Fruit fly (Drosophila melanogaster) whole organism, wandering third instar larva: ENCODE data around the gene CG11403.

Experiments
- Abd-B ChIP-seq: fragments of >200 bp; optimal IDR thresholded peaks from 2 replicates; lab custom pipeline; 2017; ENCODE audit warnings: missing biosample characterization, missing genetic modification characterization
- CG32264 ChIP-seq: fragments of 200-800 bp; sonication (Bioruptor generic); optimal IDR thresholded peaks from 2 replicates; lab custom pipeline; 2016; ENCODE audit warnings: missing biosample characterization, missing genetic modification characterization
- CG9705 ChIP-seq: fragments of 200-800 bp; sonication (Bioruptor generic); optimal IDR thresholded peaks from 2 replicates; lab custom pipeline; 2018; ENCODE audit warnings: missing biosample characterization, mild to moderate bottlenecking, missing genetic modification characterization
- CrebA ChIP-seq: fragments of 200-800 bp; sonication (Bioruptor generic); optimal IDR thresholded peaks from 2 replicates; lab custom pipeline; 2016; ENCODE audit warnings: missing biosample characterization, mild to moderate bottlenecking, missing genetic modification characterization, borderline replicate concordance
- Dfd ChIP-seq: fragments of >200 bp; optimal IDR thresholded peaks from 2 replicates; lab custom pipeline; 2017; ENCODE audit warnings: missing biosample characterization, missing genetic modification characterization
- Dif ChIP-seq: fragments of 200-275, 200-300 bp; sonication (Bioruptor generic); optimal IDR thresholded peaks from 2 replicates; lab custom pipeline; 2018; ENCODE audit warnings: missing biosample characterization, missing genetic modification characterization; ENCODE audit not compliant: partially characterized antibody
- GATAd ChIP-seq: sonication (Bioruptor generic); optimal IDR thresholded peaks from 2 replicates; lab custom pipeline; 2016; ENCODE audit warnings: missing biosample characterization, missing genetic modification characterization
- HLH106 ChIP-seq: fragments of 200-800 bp; optimal IDR thresholded peaks from 3 replicates; lab custom pipeline; 2019; ENCODE audit warnings: missing biosample characterization, mild to moderate bottlenecking, missing genetic modification characterization, moderate library complexity
- Hnf4 ChIP-seq: fragments of 200-800 bp; sonication (Bioruptor generic); optimal IDR thresholded peaks from 2 replicates; lab custom pipeline; 2016; ENCODE audit warnings: missing biosample characterization, mild to moderate bottlenecking, missing genetic modification characterization
- Hr78 ChIP-seq: fragments of >200 bp; optimal IDR thresholded peaks from 2 replicates; lab custom pipeline; 2017; ENCODE audit warnings: missing biosample characterization, missing genetic modification characterization
- Hr83 ChIP-seq: fragments of 200-300 bp; sonication (Bioruptor generic); optimal IDR thresholded peaks from 2 replicates; lab custom pipeline; 2016; ENCODE audit warnings: missing biosample characterization, mild to moderate bottlenecking, missing genetic modification characterization, moderate library complexity; ENCODE audit not compliant: poor library complexity, severe bottlenecking
- Jra ChIP-seq: sonication (Bioruptor generic); optimal IDR thresholded peaks from 2 replicates; lab custom pipeline; 2016; ENCODE audit warnings: missing biosample characterization, missing genetic modification characterization
- Mio ChIP-seq: sonication (Bioruptor generic); optimal IDR thresholded peaks from 2 replicates; lab custom pipeline; 2016; ENCODE audit warnings: missing biosample characterization, missing genetic modification characterization
- Myc ChIP-seq: fragments of >200 bp; optimal IDR thresholded peaks from 2 replicates; lab custom pipeline; 2017
- N ChIP-seq: fragments of >200 bp; optimal IDR thresholded peaks from 2 replicates; lab custom pipeline; 2018; ENCODE audit warnings: missing biosample characterization, missing external identifiers, missing genetic modification characterization
- OdsH ChIP-seq: fragments of 200-800 bp; sonication (Bioruptor generic); optimal IDR thresholded peaks from 2 replicates; lab custom pipeline; 2016; ENCODE audit warnings: missing biosample characterization, mild to moderate bottlenecking, missing genetic modification characterization
- Rel ChIP-seq, 2 experiments: fragments of 200-800 bp; sonication (Bioruptor generic) in 1 of 2; optimal IDR thresholded peaks; 2 replicates in 1 of 2; 3 replicates in 1 of 2; lab custom pipeline; 2016 to 2019; ENCODE audit warnings: mild to moderate bottlenecking in 2 of 2, missing biosample characterization in 2 of 2, missing genetic modification characterization in 2 of 2, moderate library complexity in 1 of 2
- Sp1 ChIP-seq: fragments of 200-800 bp; sonication (Bioruptor generic); optimal IDR thresholded peaks from 3 replicates; lab custom pipeline; 2019; ENCODE audit warnings: missing biosample characterization, mild to moderate bottlenecking, missing genetic modification characterization, moderate library complexity
- Vsx2 ChIP-seq: fragments of 200-300, 225-300 bp; sonication (Bioruptor generic); optimal IDR thresholded peaks from 2 replicates; lab custom pipeline; 2018; ENCODE audit warnings: missing biosample characterization, missing genetic modification characterization; ENCODE audit not compliant: partially characterized antibody
- brk ChIP-seq: fragments of 200-800 bp; sonication (Bioruptor generic); optimal IDR thresholded peaks from 2 replicates; lab custom pipeline; 2016; ENCODE audit warnings: missing biosample characterization, mild to moderate bottlenecking, missing genetic modification characterization
- dl ChIP-seq, 2 experiments: fragments of 175-275, 200-275 bp in 1 of 2; fragments of 200-275 bp in 1 of 2; sonication (Bioruptor generic); optimal IDR thresholded peaks; lab custom pipeline; 2018; ENCODE audit warnings: mild to moderate bottlenecking in 2 of 2, missing biosample characterization in 2 of 2, missing genetic modification characterization in 2 of 2, moderate library complexity in 2 of 2; ENCODE audit not compliant: partially characterized antibody in 2 of 2, insufficient read depth in 1 of 2
- dmrt93B ChIP-seq: fragments of 200-800 bp; sonication (Bioruptor generic); optimal IDR thresholded peaks from 2 replicates; lab custom pipeline; 2018; ENCODE audit warnings: missing biosample characterization, mild to moderate bottlenecking, missing genetic modification characterization
- dsf ChIP-seq: sonication (Bioruptor generic); optimal IDR thresholded peaks from 2 replicates; lab custom pipeline; 2016; ENCODE audit warnings: missing biosample characterization, missing genetic modification characterization, borderline replicate concordance
- ey ChIP-seq: fragments of 200-800 bp; sonication (Bioruptor generic); optimal IDR thresholded peaks from 2 replicates; lab custom pipeline; 2016; ENCODE audit warnings: missing biosample characterization, missing genetic modification characterization
- foxo ChIP-seq, 2 experiments: fragments of 200-800 bp; sonication (Bioruptor generic); optimal IDR thresholded peaks; 2 replicates in 1 of 2; 3 replicates in 1 of 2; lab custom pipeline; 2016 to 2017; ENCODE audit warnings: missing biosample characterization in 2 of 2, missing genetic modification characterization in 2 of 2
- fru ChIP-seq: fragments of 200-800 bp; sonication (Bioruptor generic); optimal IDR thresholded peaks from 3 replicates; lab custom pipeline; 2016; ENCODE audit warnings: missing biosample characterization, mild to moderate bottlenecking, missing genetic modification characterization
- h ChIP-seq: fragments of 200-800 bp; sonication (Bioruptor generic); optimal IDR thresholded peaks from 3 replicates; lab custom pipeline; 2016; ENCODE audit warnings: missing biosample characterization, mild to moderate bottlenecking, missing genetic modification characterization
- jim ChIP-seq: fragments of 175-275, 200-325 bp; sonication (Bioruptor generic); optimal IDR thresholded peaks from 2 replicates; lab custom pipeline; 2016; ENCODE audit warnings: missing biosample characterization, mild to moderate bottlenecking, missing genetic modification characterization
- lola ChIP-seq: fragments of >200 bp; optimal IDR thresholded peaks from 2 replicates; lab custom pipeline; 2017; ENCODE audit warnings: missing biosample characterization, missing genetic modification characterization
- pan ChIP-seq: fragments of >200 bp; optimal IDR thresholded peaks from 2 replicates; lab custom pipeline; 2017
- psq ChIP-seq: fragments of 200-800 bp; sonication (Bioruptor generic); optimal IDR thresholded peaks from 3 replicates; lab custom pipeline; 2017; ENCODE audit warnings: missing biosample characterization, mild to moderate bottlenecking, missing genetic modification characterization, moderate library complexity
- rgr ChIP-seq: fragments of 200-800 bp; sonication (Bioruptor generic); optimal IDR thresholded peaks from 3 replicates; lab custom pipeline; 2016; ENCODE audit warnings: missing biosample characterization, mild to moderate bottlenecking, missing genetic modification characterization
- sage ChIP-seq: fragments of 200-800 bp; sonication (Bioruptor generic); optimal IDR thresholded peaks from 2 replicates; lab custom pipeline; 2016; ENCODE audit warnings: missing biosample characterization, mild to moderate bottlenecking, missing genetic modification characterization
- sv ChIP-seq: fragments of 200-800 bp; sonication (Bioruptor generic); optimal IDR thresholded peaks from 3 replicates; lab custom pipeline; 2016; ENCODE audit warnings: missing biosample characterization, missing genetic modification characterization
- tai ChIP-seq: sonication (Bioruptor generic); optimal IDR thresholded peaks from 2 replicates; lab custom pipeline; 2016; ENCODE audit warnings: missing biosample characterization, missing genetic modification characterization
- usp ChIP-seq: fragments of >200 bp; optimal IDR thresholded peaks from 2 replicates; lab custom pipeline; 2017; ENCODE audit warnings: missing biosample characterization, missing genetic modification characterization
- woc ChIP-seq: sonication (Bioruptor generic); optimal IDR thresholded peaks from 2 replicates; lab custom pipeline; 2016; ENCODE audit warnings: missing biosample characterization, mild to moderate bottlenecking, missing genetic modification characterization

The CG11403 gene

dm6 chrX:1256742-1257441 is 17.2 kb upstream of the CG11403 start:
- TF ChIP-seq dl (GFP tag; optimal IDR thresholded peaks at IDR 0.05; lab: Kevin White, UChicago; ENCODE audit: insufficient read depth in 1 of 2, partially characterized antibody in 2 of 2) (no peak), Rel (GFP tag; optimal IDR thresholded peaks at IDR 0.05; lab: Kevin White, UChicago) (no peak), Rel (tag; optimal IDR thresholded peaks at IDR 0.05; lab: Kevin White, UChicago) (peak; percentile 33), Sp1 (GFP tag; lab: Kevin White, UChicago) (peak; percentile 9), h (peak; percentile 37), GATAd (no peak)
- TF ChIP-seq, all 38 proteins: peak for 3

- no peak for TF ChIP-seq lola (GFP tag; lab: Kevin White, UChicago)
- TF ChIP-seq GATAd = no peak
- no peak for TF ChIP-seq h
- TF ChIP-seq usp (GFP tag; lab: Kevin White, UChicago) = no peak
- TF ChIP-seq Sp1 (GFP tag; lab: Kevin White, UChicago) = no peak
Measured at dm6 chrX:1256131-1256530, 16.4 kb upstream of the CG11403 start.

- TF ChIP-seq ey = no peak
- no peak for TF ChIP-seq tai (GFP tag; lab: Kevin White, UChicago)
- TF ChIP-seq psq (GFP tag; lab: Kevin White, UChicago) = peak; percentile 22
- TF ChIP-seq Rel (GFP tag; optimal IDR thresholded peaks at IDR 0.05; lab: Kevin White, UChicago) = no peak
- peak; percentile 22 for TF ChIP-seq Rel (tag; optimal IDR thresholded peaks at IDR 0.05; lab: Kevin White, UChicago)
- peak; percentile 67 for TF ChIP-seq fru
- TF ChIP-seq, all 38 proteins: peak for 3
Measured at dm6 chrX:1252961-1253360, 13.3 kb upstream of the CG11403 start.

- TF ChIP-seq h (no peak), Vsx2 (GFP tag; lab: Kevin White, UChicago) (no peak), dl (GFP tag; optimal IDR thresholded peaks at IDR 0.05; lab: Kevin White, UChicago; ENCODE audit: insufficient read depth in 1 of 2, partially characterized antibody in 2 of 2) (no peak), psq (GFP tag; lab: Kevin White, UChicago) (no peak), GATAd (no peak), brk (GFP tag; lab: Kevin White, UChicago) (no peak)
Measured at dm6 chrX:1250104-1250503, 10.4 kb upstream of the CG11403 start.

DNA sequence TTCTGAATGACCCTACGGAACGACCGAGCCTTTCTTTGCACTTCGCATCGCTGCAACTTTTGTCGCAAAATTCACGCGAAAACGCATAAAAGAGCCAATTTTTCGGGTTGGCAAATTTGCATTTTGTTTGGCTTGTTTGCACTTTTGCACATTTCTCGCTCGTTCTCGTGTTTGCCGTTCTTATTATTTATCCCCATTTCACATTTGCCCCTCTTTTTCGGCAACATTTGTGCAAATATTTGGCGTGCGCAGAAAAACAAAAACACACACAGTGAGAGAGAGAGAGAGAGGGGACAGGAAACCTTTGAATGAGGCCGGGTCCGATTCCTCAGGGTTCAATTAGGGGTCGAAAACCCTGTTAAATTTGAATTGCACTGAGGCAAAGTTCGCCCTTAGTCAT is 9.9 kb upstream of the CG11403 start:
- no peak for TF ChIP-seq dl (GFP tag; optimal IDR thresholded peaks at IDR 0.05; lab: Kevin White, UChicago; ENCODE audit: insufficient read depth in 1 of 2, partially characterized antibody in 2 of 2)
- no peak for TF ChIP-seq HLH106 (tag; lab: Kevin White, UChicago)
- TF ChIP-seq brk (GFP tag; lab: Kevin White, UChicago) = no peak
- peak; percentile 3 for TF ChIP-seq Sp1 (GFP tag; lab: Kevin White, UChicago)
- no peak for TF ChIP-seq dsf
- peak; percentile 5 for TF ChIP-seq dmrt93B (GFP tag; lab: Kevin White, UChicago)
- TF ChIP-seq Jra (GFP tag; lab: Kevin White, UChicago) = no peak
- no peak for TF ChIP-seq woc (GFP tag; lab: Kevin White, UChicago)
- TF ChIP-seq N = no peak
- no peak for TF ChIP-seq Myc (lab: Kevin White, UChicago)
- no peak for TF ChIP-seq Hr78
- TF ChIP-seq lola (GFP tag; lab: Kevin White, UChicago) = no peak
- TF ChIP-seq Rel (GFP tag; optimal IDR thresholded peaks at IDR 0.05; lab: Kevin White, UChicago) = no peak
- no peak for TF ChIP-seq Rel (tag; optimal IDR thresholded peaks at IDR 0.05; lab: Kevin White, UChicago)
- TF ChIP-seq Mio (GFP tag; lab: Kevin White, UChicago) = no peak
- no peak for TF ChIP-seq Abd-B (GFP tag; lab: Kevin White, UChicago)
- no peak for TF ChIP-seq GATAd
- no peak for TF ChIP-seq Dfd (GFP tag; lab: Kevin White, UChicago)
- TF ChIP-seq h = peak; percentile 53
- TF ChIP-seq fru = peak; percentile 32
- TF ChIP-seq pan (lab: Kevin White, UChicago) = no peak
- TF ChIP-seq jim = no peak
- TF ChIP-seq psq (GFP tag; lab: Kevin White, UChicago) = peak; percentile 56
- peak; percentile 54 for TF ChIP-seq rgr (GFP tag; lab: Kevin White, UChicago)
- no peak for TF ChIP-seq CrebA (GFP tag; lab: Kevin White, UChicago)
- TF ChIP-seq foxo (GFP tag; optimal IDR thresholded peaks at IDR 0.05; lab: Kevin White, UChicago) = peak in 1 of 2 experiments; percentile 28
- no peak for TF ChIP-seq CG32264
- TF ChIP-seq ey = no peak
- peak; percentile 8 for TF ChIP-seq sage
- TF ChIP-seq Hr83 (GFP tag; lab: Kevin White, UChicago) = no peak
- TF ChIP-seq Vsx2 (GFP tag; lab: Kevin White, UChicago) = no peak
- TF ChIP-seq tai (GFP tag; lab: Kevin White, UChicago) = no peak
- TF ChIP-seq Dif = no peak
- peak; percentile 30 for TF ChIP-seq Hnf4 (GFP tag; lab: Kevin White, UChicago)
- TF ChIP-seq usp (GFP tag; lab: Kevin White, UChicago) = no peak
- no peak for TF ChIP-seq sv (GFP tag; lab: Kevin White, UChicago)
- peak; percentile 52 for TF ChIP-seq OdsH
- TF ChIP-seq CG9705 = no peak
